Worm (Caenorhabditis elegans): Measurements from ENCODE around the gene tmem-135.

tmem-135 gene

DNA sequence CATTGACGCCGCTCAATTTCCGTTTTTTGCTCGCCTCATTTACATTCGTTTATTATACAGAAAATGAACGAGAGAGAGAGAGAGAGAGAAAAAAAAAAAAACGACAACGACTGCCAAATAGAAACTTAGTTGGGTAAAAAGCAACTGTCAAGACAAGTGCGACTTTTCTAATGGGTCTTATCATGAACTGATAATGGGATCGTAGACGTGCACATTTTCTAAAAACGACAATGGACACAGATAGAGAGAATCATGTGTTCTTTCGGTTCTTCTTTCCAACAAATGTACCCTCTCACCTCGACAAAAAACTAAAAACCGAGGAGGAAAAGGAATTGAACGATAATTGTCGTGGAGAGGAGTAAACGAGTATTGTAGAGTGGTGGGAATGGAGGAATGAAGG lies 26.6 kb downstream of the tmem-135 start:
- TF ChIP-seq lin-13 (tag; optimal IDR thresholded peaks at IDR 0.05) (no peak), mab-5 (tag; optimal IDR thresholded peaks at IDR 0.05) (no peak), unc-39 (tag; optimal IDR thresholded peaks at IDR 0.05) (no peak), nhr-237 (tag; optimal IDR thresholded peaks at IDR 0.05) (no peak), ces-1 (GFP tag; optimal IDR thresholded peaks at IDR 0.05) (no peak), blmp-1 (tag; optimal IDR thresholded peaks at IDR 0.05) (no peak), ceh-83 (GFP tag; optimal IDR thresholded peaks at IDR 0.05) (no peak), elt-1 (tag; optimal IDR thresholded peaks at IDR 0.05; ENCODE audit: borderline replicate concordance, insufficient read depth) (no peak), sptf-1 (tag; optimal IDR thresholded peaks at IDR 0.05) (no peak), zip-8 (tag; optimal IDR thresholded peaks at IDR 0.05) (no peak), snpc-4 (tag; optimal IDR thresholded peaks at IDR 0.05) (no peak), lin-32 (GFP tag; optimal IDR thresholded peaks at IDR 0.05) (no peak), unc-62 (GFP tag; optimal IDR thresholded peaks at IDR 0.05) (no peak), nhr-76 (tag; optimal IDR thresholded peaks at IDR 0.05) (no peak), unc-120 (tag; optimal IDR thresholded peaks at IDR 0.05; ENCODE audit: poor library complexity, severe bottlenecking) (no peak)

- TF ChIP-seq lsy-2 (tag; optimal IDR thresholded peaks at IDR 0.05): no peak
- no peak for TF ChIP-seq mep-1 (tag; optimal IDR thresholded peaks at IDR 0.05)
- no peak for TF ChIP-seq zip-8 (tag; optimal IDR thresholded peaks at IDR 0.05)
- TF ChIP-seq ham-2 (GFP tag; optimal IDR thresholded peaks at IDR 0.05): no peak
- no peak for TF ChIP-seq ces-1 (GFP tag; optimal IDR thresholded peaks at IDR 0.05)
- TF ChIP-seq sptf-1 (tag; optimal IDR thresholded peaks at IDR 0.05): no peak
These were observed 31.4 kb downstream of the tmem-135 start, which contains the start of gene aqp-8 for ce11 chrX:4704877-4705276. TSS of gene aqp-8 (minus strand) at chrX:4704977.

DNA sequence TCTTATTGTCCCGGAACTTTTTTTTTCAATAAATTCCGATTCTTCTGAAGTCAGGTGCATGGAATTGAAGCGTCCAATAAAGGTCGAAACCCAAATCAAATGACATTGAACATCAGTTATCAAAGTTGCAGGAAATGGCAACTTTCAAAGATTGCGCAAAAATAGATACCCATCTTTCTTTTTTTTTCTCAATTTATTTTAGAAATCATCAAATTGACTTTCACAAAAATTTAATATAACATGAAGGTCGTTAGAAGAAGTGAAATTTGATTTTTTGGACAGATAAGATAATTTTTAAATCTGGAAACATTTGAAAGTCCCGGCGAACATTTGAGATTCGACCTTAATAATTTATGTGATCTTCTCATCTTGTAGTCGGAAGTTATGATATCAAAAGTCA lies 32.2 kb downstream of the tmem-135 start:
- no peak for TF ChIP-seq mab-5 (tag; optimal IDR thresholded peaks at IDR 0.05)
- no peak for TF ChIP-seq hlh-1 (tag; optimal IDR thresholded peaks at IDR 0.05)
- no peak for TF ChIP-seq cnd-1 (tag; optimal IDR thresholded peaks at IDR 0.05)
- TF ChIP-seq lin-32 (GFP tag; optimal IDR thresholded peaks at IDR 0.05): no peak

DNA sequence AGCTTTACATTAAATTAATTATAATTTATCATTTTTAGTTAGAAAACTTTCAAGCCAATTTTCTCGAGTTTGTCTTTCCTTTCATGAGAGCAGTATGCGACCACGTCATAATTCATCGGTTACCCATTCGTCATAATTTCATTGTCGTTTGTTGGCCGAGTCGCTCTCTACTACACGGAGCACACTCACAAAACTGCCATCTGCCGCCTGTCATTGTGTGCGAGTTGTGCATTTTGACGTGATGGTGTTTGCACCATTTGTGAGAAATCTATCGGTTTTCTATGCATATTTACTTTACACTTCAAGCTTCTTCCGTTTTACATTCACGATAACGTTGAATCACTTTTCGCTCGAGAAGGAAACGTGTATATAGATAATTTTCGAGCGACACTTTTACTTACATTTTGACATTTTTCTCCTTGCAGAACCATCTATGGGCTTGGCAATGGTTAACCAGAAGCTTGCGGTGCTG lies 33.3 kb downstream of the tmem-135 start, which contains the start of gene dhhc-10:
TSS of gene dhhc-10 (plus strand) at position 422 of the 472 bp plus-strand sequence.
- no peak for TF ChIP-seq nhr-237 (tag; optimal IDR thresholded peaks at IDR 0.05)
- TF ChIP-seq ham-2 (GFP tag; optimal IDR thresholded peaks at IDR 0.05): no peak
- no peak for TF ChIP-seq nhr-28 (tag; optimal IDR thresholded peaks at IDR 0.05)
- peak; percentile 29 for TF ChIP-seq ztf-11 (tag; optimal IDR thresholded peaks at IDR 0.05)
- TF ChIP-seq nhr-76 (tag; optimal IDR thresholded peaks at IDR 0.05): no peak
- no peak for TF ChIP-seq blmp-1 (tag; optimal IDR thresholded peaks at IDR 0.05)
- no peak for TF ChIP-seq bed-3 (GFP tag; optimal IDR thresholded peaks at IDR 0.05)
- TF ChIP-seq nhr-2 (tag; optimal IDR thresholded peaks at IDR 0.05): peak; percentile 70
- TF ChIP-seq sem-2 (GFP tag; optimal IDR thresholded peaks at IDR 0.05): no peak
- peak; percentile 92 for TF ChIP-seq ces-1 (GFP tag; optimal IDR thresholded peaks at IDR 0.05)
- no peak for TF ChIP-seq nhr-12 (tag; optimal IDR thresholded peaks at IDR 0.05)
- TF ChIP-seq lin-32 (GFP tag; optimal IDR thresholded peaks at IDR 0.05): peak; percentile 61
- TF ChIP-seq drap-1 (GFP tag; optimal IDR thresholded peaks at IDR 0.05): no peak
- TF ChIP-seq mab-5 (tag; optimal IDR thresholded peaks at IDR 0.05): no peak
- TF ChIP-seq tbx-8 (GFP tag; optimal IDR thresholded peaks at IDR 0.05): no peak
- no peak for TF ChIP-seq snpc-4 (tag; optimal IDR thresholded peaks at IDR 0.05)
- peak; percentile 31 for TF ChIP-seq mls-2 (tag; optimal IDR thresholded peaks at IDR 0.05)
- TF ChIP-seq M03D4.4 (tag; optimal IDR thresholded peaks at IDR 0.05): peak; percentile 20
- peak; percentile 62 for TF ChIP-seq ceh-39 (tag; optimal IDR thresholded peaks at IDR 0.05)
- TF ChIP-seq flh-1 (GFP tag; optimal IDR thresholded peaks at IDR 0.05): no peak
- TF ChIP-seq cnd-1 (tag; optimal IDR thresholded peaks at IDR 0.05): peak; percentile 62
- peak; percentile 29 for TF ChIP-seq mep-1 (tag; optimal IDR thresholded peaks at IDR 0.05)
- peak; percentile 84 for TF ChIP-seq pha-4 (tag; optimal IDR thresholded peaks at IDR 0.05)
- TF ChIP-seq elt-3 (tag; optimal IDR thresholded peaks at IDR 0.05): no peak
- peak; percentile 71 for TF ChIP-seq unc-62 (GFP tag; optimal IDR thresholded peaks at IDR 0.05)
- no peak for TF ChIP-seq ceh-43 (GFP tag; optimal IDR thresholded peaks at IDR 0.05)
- peak; percentile 78 for TF ChIP-seq hlh-1 (tag; optimal IDR thresholded peaks at IDR 0.05)
- peak; percentile 14 for TF ChIP-seq unc-120 (tag; optimal IDR thresholded peaks at IDR 0.05; ENCODE audit: poor library complexity, severe bottlenecking)
- TF ChIP-seq ceh-83 (GFP tag; optimal IDR thresholded peaks at IDR 0.05): no peak
- TF ChIP-seq sptf-1 (tag; optimal IDR thresholded peaks at IDR 0.05): peak; percentile 17
- TF ChIP-seq zip-8 (tag; optimal IDR thresholded peaks at IDR 0.05): no peak
- TF ChIP-seq lsy-2 (tag; optimal IDR thresholded peaks at IDR 0.05): peak; percentile 36
- TF ChIP-seq elt-1 (tag; optimal IDR thresholded peaks at IDR 0.05; ENCODE audit: borderline replicate concordance, insufficient read depth): no peak
- no peak for TF ChIP-seq unc-39 (tag; optimal IDR thresholded peaks at IDR 0.05)
- TF ChIP-seq lin-13 (tag; optimal IDR thresholded peaks at IDR 0.05): no peak
